Worm (Caenorhabditis elegans) whole organism, young adult: ENCODE measurements around the gene sgnh-1.

Experiments
- B0261.1 ChIP-seq: sonication (generic microtip); optimal IDR thresholded peaks from 2 replicates; lab custom pipeline; 2016; ENCODE audit warnings: mild to moderate bottlenecking, missing genetic modification characterization, moderate library complexity, missing compliant biosample characterization
- C17E4.6 ChIP-seq: fragments of 200-800 bp; sonication (Bioruptor generic); IDR thresholded peaks from 2 replicates; pipeline ENCODE4 v1.3.6; 2022; ENCODE audit warnings: missing genetic modification reagents, missing genetic modification characterization, missing compliant biosample characterization
- F49E8.2 ChIP-seq: sonication (generic microtip); optimal IDR thresholded peaks from 3 replicates; lab custom pipeline; 2017; ENCODE audit warnings: missing genetic modification characterization, mild to moderate bottlenecking, missing compliant biosample characterization, antibody characterized with exemption, moderate library complexity; ENCODE audit not compliant: insufficient read depth
- K11D2.4 ChIP-seq: fragments of 200-800 bp; sonication (Bioruptor generic); IDR thresholded peaks from 2 replicates; pipeline ENCODE4 v1.3.6; 2022; ENCODE audit warnings: missing genetic modification reagents, missing genetic modification characterization, missing compliant biosample characterization
- T07F8.4 ChIP-seq: sonication (generic microtip); optimal IDR thresholded peaks from 2 replicates; lab custom pipeline; 2016; ENCODE audit warnings: mild to moderate bottlenecking, missing genetic modification characterization, moderate library complexity, missing compliant biosample characterization
- Y56A3A.18 ChIP-seq: fragments of 200-800 bp; sonication (Bioruptor generic); IDR thresholded peaks from 2 replicates; pipeline ENCODE4 v1.3.6; 2022; ENCODE audit warnings: missing genetic modification reagents, missing genetic modification characterization, missing compliant biosample characterization
- Y67H2A.10 ChIP-seq: fragments of 200-800 bp; sonication (Bioruptor generic); conservative IDR thresholded peaks from 2 replicates; pipeline ENCODE4 v1.3.6; 2022; ENCODE audit warnings: missing genetic modification reagents, missing genetic modification characterization, missing compliant biosample characterization
- ZK185.1 ChIP-seq: sonication (generic microtip); optimal IDR thresholded peaks from 2 replicates; lab custom pipeline; 2016; ENCODE audit warnings: mild to moderate bottlenecking, missing genetic modification characterization, missing compliant biosample characterization; ENCODE audit not compliant: poor library complexity, severe bottlenecking
- ama-1 ChIP-seq, 3 experiments: fragments of 150-350 bp in 1 of 3; sonication (generic microtip) in 2 of 3; optimal IDR thresholded peaks; 2 replicates each; lab custom pipeline; 2014 to 2018; ENCODE audit warnings: missing biosample characterization in 2 of 3, missing genetic modification characterization in 2 of 3, missing genetic modification reagents in 2 of 3
- aptf-2 ChIP-seq: fragments of 200-800 bp; sonication (Bioruptor generic); conservative IDR thresholded peaks from 2 replicates; pipeline ENCODE4 v1.3.6; 2022; ENCODE audit warnings: missing genetic modification reagents, missing genetic modification characterization, missing compliant biosample characterization
- aptf-3 ChIP-seq: fragments of 200-800 bp; sonication (Bioruptor generic); IDR thresholded peaks from 2 replicates; pipeline ENCODE4 v1.3.6; 2022; ENCODE audit warnings: missing genetic modification characterization, missing compliant biosample characterization
- attf-6 ChIP-seq: fragments of 200-800 bp; sonication (Bioruptor generic); IDR thresholded peaks from 2 replicates; pipeline ENCODE4 v1.3.6; 2022; ENCODE audit warnings: missing genetic modification reagents, missing genetic modification characterization, missing compliant biosample characterization
- cebp-2 ChIP-seq: fragments of 200-800 bp; sonication (Bioruptor generic); IDR thresholded peaks from 2 replicates; pipeline ENCODE4 v1.3.6; 2022; ENCODE audit warnings: missing genetic modification characterization, missing compliant biosample characterization
- ceh-27 ChIP-seq: fragments of 200-800 bp; sonication (Bioruptor generic); optimal IDR thresholded peaks from 2 replicates; lab custom pipeline; 2018; ENCODE audit warnings: mild to moderate bottlenecking, missing genetic modification characterization, moderate library complexity, missing compliant biosample characterization
- ceh-40 ChIP-seq: fragments of 200-800 bp; sonication (Bioruptor generic); IDR thresholded peaks from 2 replicates; pipeline ENCODE4 v1.3.6; 2022; ENCODE audit warnings: missing genetic modification characterization, missing compliant biosample characterization
- efl-1 ChIP-seq: fragments of 150-350 bp; optimal IDR thresholded peaks from 2 replicates; lab custom pipeline; 2014; ENCODE audit warnings: missing biosample characterization, missing genetic modification reagents, missing genetic modification characterization
- egl-18 ChIP-seq: fragments of 200-800 bp; sonication (Bioruptor generic); IDR thresholded peaks from 2 replicates; pipeline ENCODE4 v1.3.6; 2022; ENCODE audit warnings: missing genetic modification reagents, missing genetic modification characterization, missing compliant biosample characterization
- egl-44 ChIP-seq: fragments of 200-800 bp; sonication (Bioruptor generic); IDR thresholded peaks from 2 replicates; pipeline ENCODE4 v1.3.6; 2022; ENCODE audit warnings: missing genetic modification reagents, missing genetic modification characterization, missing compliant biosample characterization
- fkh-3 ChIP-seq: sonication (generic microtip); optimal IDR thresholded peaks from 2 replicates; lab custom pipeline; 2016; ENCODE audit warnings: mild to moderate bottlenecking, missing genetic modification characterization, missing compliant biosample characterization
- him-1 ChIP-seq: sonication (generic microtip); optimal IDR thresholded peaks from 2 replicates; lab custom pipeline; 2016; ENCODE audit warnings: missing genotype, missing genetic modification reagents, missing genetic modification characterization, missing compliant biosample characterization
- hlh-12 ChIP-seq: sonication (generic microtip); optimal IDR thresholded peaks from 2 replicates; lab custom pipeline; 2016; ENCODE audit warnings: missing genetic modification characterization, missing compliant biosample characterization
- hsf-1 ChIP-seq: fragments of 200-800 bp; sonication (Bioruptor generic); IDR thresholded peaks from 2 replicates; pipeline ENCODE4 v1.3.6; 2022; ENCODE audit warnings: missing genetic modification reagents, missing genetic modification characterization, missing compliant biosample characterization
- lin-26 ChIP-seq: fragments of 200-800 bp; sonication (Bioruptor generic); IDR thresholded peaks from 2 replicates; pipeline ENCODE4 v1.3.6; 2022; ENCODE audit warnings: missing genetic modification reagents, missing genetic modification characterization, missing compliant biosample characterization
- lsl-1 ChIP-seq: fragments of 200-800 bp; sonication (Bioruptor generic); optimal IDR thresholded peaks from 2 replicates; lab custom pipeline; 2018; ENCODE audit warnings: mild to moderate bottlenecking, missing genetic modification characterization, moderate library complexity, missing compliant biosample characterization
- lsy-27 ChIP-seq: sonication (generic microtip); optimal IDR thresholded peaks from 2 replicates; lab custom pipeline; 2017; ENCODE audit warnings: missing genetic modification characterization, mild to moderate bottlenecking, missing compliant biosample characterization, antibody characterized with exemption, missing genotype, borderline replicate concordance; ENCODE audit not compliant: insufficient read depth
- madf-10 ChIP-seq: sonication (generic microtip); optimal IDR thresholded peaks from 2 replicates; lab custom pipeline; 2016; ENCODE audit warnings: mild to moderate bottlenecking, missing genetic modification characterization, missing compliant biosample characterization
- madf-3 ChIP-seq: fragments of 200-800 bp; sonication (Bioruptor generic); IDR thresholded peaks from 2 replicates; pipeline ENCODE4 v1.3.6; 2022; ENCODE audit warnings: missing genetic modification reagents, missing genetic modification characterization, missing compliant biosample characterization
- mes-4 ChIP-seq: sonication (generic microtip); optimal IDR thresholded peaks from 2 replicates; lab custom pipeline; 2016; ENCODE audit warnings: missing genotype, missing genetic modification characterization, missing compliant biosample characterization
- mxl-1 ChIP-seq: sonication (generic microtip); optimal IDR thresholded peaks from 2 replicates; lab custom pipeline; 2016; ENCODE audit warnings: missing genetic modification characterization, missing compliant biosample characterization
- nfya-1 ChIP-seq: sonication (generic microtip); optimal IDR thresholded peaks from 2 replicates; lab custom pipeline; 2017; ENCODE audit warnings: antibody characterized with exemption, missing compliant biosample characterization, missing genetic modification characterization, borderline replicate concordance; ENCODE audit not compliant: insufficient read depth
- nhr-90 ChIP-seq: sonication (generic microtip); optimal IDR thresholded peaks from 2 replicates; lab custom pipeline; 2016; ENCODE audit warnings: missing genotype, mild to moderate bottlenecking, missing genetic modification characterization, missing compliant biosample characterization
- rpc-1 ChIP-seq, 2 experiments: fragments of 150-350 bp in 1 of 2; sonication (generic microtip) in 1 of 2; optimal IDR thresholded peaks; 2 replicates each; lab custom pipeline; 2014 to 2018; ENCODE audit warnings: missing biosample characterization in 1 of 2, missing genetic modification characterization in 1 of 2, missing genetic modification reagents in 1 of 2, missing genotype in 1 of 2
- snpc-1.1 ChIP-seq: sonication (generic microtip); optimal IDR thresholded peaks from 2 replicates; lab custom pipeline; 2017; ENCODE audit warnings: missing genetic modification characterization, mild to moderate bottlenecking, missing compliant biosample characterization, antibody characterized with exemption, moderate library complexity, missing genotype, missing genetic modification reagents; ENCODE audit not compliant: insufficient read depth
- snpc-1.3 ChIP-seq: sonication (generic microtip); optimal IDR thresholded peaks from 2 replicates; lab custom pipeline; 2017; ENCODE audit warnings: missing genetic modification characterization, mild to moderate bottlenecking, missing compliant biosample characterization, antibody characterized with exemption, moderate library complexity, missing genotype, missing genetic modification reagents; ENCODE audit not compliant: insufficient read depth
- snpc-4 ChIP-seq, 5 experiments: fragments of 150-350 bp in 1 of 5; sonication (generic microtip) in 4 of 5; optimal IDR thresholded peaks; 2 replicates each; lab custom pipeline; 2014 to 2018; ENCODE audit warnings: missing genetic modification characterization in 5 of 5, missing biosample characterization in 3 of 5, antibody characterized with exemption in 2 of 5, mild to moderate bottlenecking in 2 of 5, missing compliant biosample characterization in 2 of 5, missing genotype in 2 of 5, moderate library complexity in 2 of 5, missing genetic modification reagents in 1 of 5
- tbp1 ChIP-seq: fragments of 200-800 bp; sonication (Bioruptor generic); optimal IDR thresholded peaks from 2 replicates; lab custom pipeline; 2018; ENCODE audit warnings: mild to moderate bottlenecking, missing genetic modification characterization, missing compliant biosample characterization
- tlf-1 ChIP-seq: fragments of 200-800 bp; sonication (Bioruptor generic); optimal IDR thresholded peaks from 2 replicates; lab custom pipeline; 2018; ENCODE audit warnings: mild to moderate bottlenecking, missing genetic modification characterization, missing compliant biosample characterization
- ztf-25 ChIP-seq: fragments of 200-800 bp; sonication (Bioruptor generic); IDR thresholded peaks from 2 replicates; pipeline ENCODE4 v1.3.6; 2022; ENCODE audit warnings: missing genetic modification reagents, missing genetic modification characterization, missing compliant biosample characterization
- ztf-26 ChIP-seq: sonication (generic microtip); optimal IDR thresholded peaks from 2 replicates; lab custom pipeline; 2017; ENCODE audit warnings: missing genetic modification characterization, missing compliant biosample characterization
- ztf-28 ChIP-seq: fragments of 200-800 bp; sonication (Bioruptor generic); IDR thresholded peaks from 2 replicates; pipeline ENCODE4 v1.3.6; 2022; ENCODE audit warnings: missing genetic modification reagents, missing genetic modification characterization, missing compliant biosample characterization

The sgnh-1 gene

ce11 chrIV:4920595-4920994 is 30.9 kb downstream of the sgnh-1 start:
- TF ChIP-seq ceh-40 (peak; percentile 85; the same call in 1 of the 2 replicates), hsf-1 (GFP tag; lab: Robert Waterston, UW) (peak; percentile 97)

ce11 chrIV:4930045-4930444 is 40.3 kb downstream of the sgnh-1 start, which contains the start of gene Y9C9A.8:
Gene Y9C9A.8 (plus strand): TSS chrIV:4930345.
- TF ChIP-seq ama-1 (optimal IDR thresholded peaks at IDR 0.05; lab: Kevin White, UChicago), result no peak
- TF ChIP-seq ama-1 (GFP tag; optimal IDR thresholded peaks at IDR 0.05; lab: Kevin White, UChicago), result no peak
- no peak for TF ChIP-seq Y67H2A.10 (GFP tag; lab: Robert Waterston, UW)
- no peak for TF ChIP-seq lsy-27 (tag; lab: Kevin White, UChicago)
- no peak for TF ChIP-seq nhr-90 (tag; lab: Kevin White, UChicago)

DNA sequence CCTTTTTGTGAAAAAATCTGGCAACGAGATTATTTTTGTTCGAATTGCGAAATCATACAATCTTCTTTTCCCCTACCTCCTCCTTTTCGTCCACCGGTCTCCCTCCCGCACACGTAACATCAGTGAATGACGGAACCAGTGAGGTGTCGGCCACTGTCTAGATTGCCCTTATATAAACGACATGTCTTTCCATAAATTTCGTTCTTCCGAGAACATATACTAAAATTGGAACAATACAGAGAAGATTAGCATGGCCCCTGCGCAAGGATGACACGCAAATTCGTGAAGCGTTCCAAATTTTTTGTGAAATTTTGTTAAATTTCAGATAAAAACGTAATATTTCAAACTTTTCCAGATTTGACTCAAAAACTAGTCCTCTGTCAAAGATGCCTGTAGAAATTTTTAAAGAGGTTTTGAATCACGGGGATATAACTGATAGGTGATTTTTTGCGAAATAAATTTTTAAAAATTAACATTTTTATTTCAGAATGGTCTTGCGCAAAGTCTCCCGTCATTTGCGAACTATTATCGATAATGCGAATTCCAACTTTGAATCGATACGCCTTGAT is 41.1 kb downstream of the sgnh-1 start:
- no peak for TF ChIP-seq aptf-2 (GFP tag; lab: Robert Waterston, UW)
- TF ChIP-seq ceh-27, result no peak
- peak; percentile 56 for TF ChIP-seq hlh-12 (tag; lab: Kevin White, UChicago)
- TF ChIP-seq snpc-1.3 (tag; lab: Kevin White, UChicago), result peak; percentile 59
- TF ChIP-seq ztf-28 (GFP tag; lab: Robert Waterston, UW), result no peak
- peak; percentile 48; the same call in 1 of the 2 replicates for TF ChIP-seq C17E4.6 (GFP tag; lab: Robert Waterston, UW)
- no peak for TF ChIP-seq nfya-1
- TF ChIP-seq tlf-1, result peak; percentile 11
- TF ChIP-seq aptf-3, result 0 out of 2 replicates have a peak, but pooled peaks have one; percentile 57
- peak; percentile 83 for TF ChIP-seq tbp1 (GFP tag; lab: Kevin White, UChicago)
- TF ChIP-seq cebp-2 (GFP tag; lab: Robert Waterston, UW), result no peak
- TF ChIP-seq T07F8.4, result peak; percentile 45
- peak; percentile 93 for TF ChIP-seq Y56A3A.18
- TF ChIP-seq ztf-26 (tag; lab: Kevin White, UChicago), result peak; percentile 22
- peak; percentile 85 for TF ChIP-seq rpc-1 (optimal IDR thresholded peaks at IDR 0.05; lab: Kevin White, UChicago)
- TF ChIP-seq rpc-1 (tag; optimal IDR thresholded peaks at IDR 0.05; lab: Kevin White, UChicago), result peak; percentile 84
- no peak for TF ChIP-seq madf-3 (GFP tag; lab: Robert Waterston, UW)
- peak; percentile 92 for TF ChIP-seq snpc-1.1 (tag; lab: Kevin White, UChicago)
- no peak for TF ChIP-seq lsy-27 (tag; lab: Kevin White, UChicago)
- TF ChIP-seq egl-18 (GFP tag; lab: Robert Waterston, UW), result no peak
- TF ChIP-seq lin-26 (GFP tag; lab: Robert Waterston, UW), result peak; percentile 91
- peak; percentile 34 for TF ChIP-seq lsl-1 (GFP tag; lab: Kevin White, UChicago)
- peak; percentile 47 for TF ChIP-seq mes-4 (tag; lab: Kevin White, UChicago)
- peak; percentile 71 for TF ChIP-seq F49E8.2 (tag; lab: Kevin White, UChicago)
- TF ChIP-seq efl-1, result no peak
- TF ChIP-seq attf-6 (GFP tag; lab: Robert Waterston, UW), result peak; percentile 89
- TF ChIP-seq ztf-25 (GFP tag; lab: Robert Waterston, UW), result 0 out of 2 replicates have a peak, but pooled peaks have one; percentile 54
- peak; percentile 39; the same call in 1 of the 2 replicates for TF ChIP-seq egl-44 (GFP tag; lab: Robert Waterston, UW)
- peak; percentile 30 for TF ChIP-seq mxl-1 (tag; lab: Kevin White, UChicago)
- peak; percentile 37 for TF ChIP-seq him-1 (tag; lab: Kevin White, UChicago)
- peak; percentile 65; the same call in 1 of the 2 replicates for TF ChIP-seq ceh-40
- no peak for TF ChIP-seq ama-1 (optimal IDR thresholded peaks at IDR 0.05; lab: Kevin White, UChicago)
- no peak for TF ChIP-seq ama-1 (GFP tag; optimal IDR thresholded peaks at IDR 0.05; lab: Kevin White, UChicago)
- peak; percentile 45 for TF ChIP-seq fkh-3
- peak; percentile 91 for TF ChIP-seq snpc-4 (GFP tag; optimal IDR thresholded peaks at IDR 0.05; lab: Kevin White, UChicago)
- peak; percentile 95 to 99 (median 98) for TF ChIP-seq snpc-4 (tag; optimal IDR thresholded peaks at IDR 0.05; lab: Kevin White, UChicago)
- no peak for TF ChIP-seq K11D2.4
- TF ChIP-seq ZK185.1, result peak; percentile 19
- peak; percentile 61 for TF ChIP-seq B0261.1 (tag; lab: Kevin White, UChicago)
- peak; percentile 18 for TF ChIP-seq madf-10 (tag; lab: Kevin White, UChicago)
